Worm (Caenorhabditis elegans) whole organism, L4 larva: Measurements from ENCODE around the gene fnta-1.

ENCODE experiments used
- Y5F2A.4 ChIP-seq: fragments of 200-800 bp; sonication (Bioruptor generic); optimal IDR thresholded peaks from 2 replicates; lab custom pipeline; 2018; ENCODE audit warnings: mild to moderate bottlenecking, missing genetic modification characterization, missing compliant biosample characterization
- nhr-77 ChIP-seq: fragments of 150-350 bp; optimal IDR thresholded peaks from 2 replicates; lab custom pipeline; 2014; ENCODE audit warnings: missing biosample characterization, missing genetic modification characterization

DNA sequence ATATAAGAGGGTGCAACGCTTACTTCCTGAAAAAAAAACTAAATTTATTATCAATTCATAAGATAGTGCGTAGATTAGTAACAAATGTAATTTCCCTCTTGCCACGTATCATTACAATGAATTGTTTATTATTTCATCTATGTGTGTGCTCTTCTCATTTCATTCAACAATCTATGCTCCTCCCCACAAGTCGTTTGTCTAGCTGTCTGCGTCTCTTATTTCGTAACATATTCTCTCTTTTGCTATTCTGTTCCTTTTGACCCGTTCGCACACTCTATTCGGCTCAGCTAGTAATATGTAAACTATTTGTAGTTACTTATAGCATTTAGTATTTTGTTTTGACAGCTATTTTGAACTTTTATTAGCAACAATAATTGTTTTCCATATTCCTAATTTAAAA, 41.9 kb upstream of the fnta-1 start:
- TF ChIP-seq nhr-77 (no peak), Y5F2A.4 (GFP tag; lab: Kevin White, UChicago) (no peak)
